Fruit fly (Drosophila melanogaster): ENCODE measurements around the gene CG14692.
A peak's percentile ranks its signal among the peaks of the same experiment; 100 is the strongest.

CG14692 gene

DNA sequence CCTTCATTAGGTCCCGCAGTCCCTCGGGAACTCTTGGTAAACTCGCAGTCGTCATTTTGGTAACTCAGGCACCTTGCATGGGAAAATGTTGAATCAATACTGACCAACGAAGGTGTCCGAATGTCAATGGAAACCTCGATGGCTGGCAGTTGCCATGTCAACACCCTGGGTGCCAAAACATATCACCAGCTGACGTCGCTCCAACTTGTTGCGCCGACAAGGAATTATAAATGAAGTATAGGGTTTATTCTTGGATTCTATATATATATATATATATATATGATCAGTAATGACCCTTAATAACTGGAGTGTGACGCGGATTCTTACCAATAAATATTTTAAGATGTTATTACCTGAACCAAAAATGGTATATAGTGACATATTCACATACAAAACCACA, at the start of gene CG14692:
CG14692 (minus strand) TSS at position 101 of the 400 bp plus-strand sequence.
- TF ChIP-seq dac (GFP tag; optimal IDR thresholded peaks at IDR 0.05): no peak
- TF ChIP-seq CG11902 (GFP tag; optimal IDR thresholded peaks at IDR 0.05): no peak
- no peak for TF ChIP-seq Eip78C (GFP tag)
- no peak for TF ChIP-seq fd85E (GFP tag; optimal IDR thresholded peaks at IDR 0.05)
- TF ChIP-seq achi (GFP tag; optimal IDR thresholded peaks at IDR 0.05): no peak
- no peak for TF ChIP-seq CG6854 (GFP tag; optimal IDR thresholded peaks at IDR 0.05)
- no peak for TF ChIP-seq Hr4 (GFP tag; optimal IDR thresholded peaks at IDR 0.05)
- TF ChIP-seq pdm3 (GFP tag; optimal IDR thresholded peaks at IDR 0.05): no peak
- no peak for TF ChIP-seq CG10631 (GFP tag; optimal IDR thresholded peaks at IDR 0.05)
- TF ChIP-seq CG9139 (GFP tag; optimal IDR thresholded peaks at IDR 0.05): no peak
- TF ChIP-seq OdsH (GFP tag; optimal IDR thresholded peaks at IDR 0.05): no peak
- no peak for TF ChIP-seq cyc (GFP tag; optimal IDR thresholded peaks at IDR 0.05)
- TF ChIP-seq Lpt (GFP tag; optimal IDR thresholded peaks at IDR 0.05): no peak
- no peak for TF ChIP-seq Eip93F (GFP tag; optimal IDR thresholded peaks at IDR 0.05)
- no peak for TF ChIP-seq CG6792 (GFP tag; optimal IDR thresholded peaks at IDR 0.05)
- no peak for TF ChIP-seq Ets96B (tag; optimal IDR thresholded peaks at IDR 0.05)
- TF ChIP-seq spab (GFP tag; optimal IDR thresholded peaks at IDR 0.05): no peak
- no peak for TF ChIP-seq eg (GFP tag; IDR thresholded peaks at IDR 0.05)

DNA sequence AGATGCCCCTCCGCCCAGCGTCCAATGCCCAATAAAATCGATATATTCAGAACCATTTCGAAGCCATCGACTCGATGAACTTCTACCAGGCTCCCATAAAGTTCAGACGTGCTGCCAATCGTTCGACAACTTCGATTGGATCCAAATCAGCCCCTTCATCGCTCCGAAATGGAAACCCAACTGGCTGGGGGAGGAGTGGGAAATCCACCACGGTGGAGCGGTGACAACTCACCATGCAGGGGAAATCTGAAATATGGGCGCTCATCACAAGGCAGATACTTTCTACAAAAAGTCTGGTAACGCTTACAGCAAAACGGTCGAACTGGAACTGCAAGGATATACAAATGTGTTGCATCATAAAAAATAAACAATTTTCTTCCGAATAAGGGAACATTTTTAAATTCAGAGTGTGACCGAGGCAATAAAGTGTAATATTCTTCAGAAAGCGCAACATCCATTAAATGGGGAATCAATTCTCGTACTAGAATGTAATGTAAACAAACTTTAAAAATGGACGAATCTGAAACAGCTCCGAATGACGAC, 48.5 kb upstream of the CG14692 start, which contains the start of gene CG4565:
CG4565 (plus strand) TSS at position 493 of the 543 bp plus-strand sequence.
- TF ChIP-seq Eip78C (GFP tag) (peak; percentile 24), fkh (GFP tag; optimal IDR thresholded peaks at IDR 0.05) (peak; percentile 49), Eip75B (GFP tag; optimal IDR thresholded peaks at IDR 0.05) (no peak)

DNA sequence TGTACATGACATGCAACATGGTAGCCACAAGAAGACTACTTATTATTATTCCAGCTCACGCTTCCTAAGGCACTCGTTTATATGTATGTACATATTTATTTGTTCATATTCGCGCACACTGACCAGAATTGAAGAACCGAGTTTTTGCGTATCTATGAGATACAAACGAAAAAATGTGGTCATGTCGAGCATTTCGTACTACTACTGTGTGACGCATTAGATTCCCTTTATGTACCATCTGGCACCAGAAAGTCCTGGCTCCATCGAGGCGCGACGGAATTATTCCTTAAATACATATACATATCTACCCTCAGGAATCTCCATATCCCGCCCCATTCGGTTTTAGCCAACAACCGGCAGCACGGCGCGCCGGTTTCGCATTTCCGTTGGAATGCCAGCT, 46.9 kb upstream of the CG14692 start:
- no peak for TF ChIP-seq net (GFP tag; optimal IDR thresholded peaks at IDR 0.05)
- no peak for TF ChIP-seq Ets96B (tag; optimal IDR thresholded peaks at IDR 0.05)
- TF ChIP-seq Eip78C (GFP tag): peak; percentile 5

DNA sequence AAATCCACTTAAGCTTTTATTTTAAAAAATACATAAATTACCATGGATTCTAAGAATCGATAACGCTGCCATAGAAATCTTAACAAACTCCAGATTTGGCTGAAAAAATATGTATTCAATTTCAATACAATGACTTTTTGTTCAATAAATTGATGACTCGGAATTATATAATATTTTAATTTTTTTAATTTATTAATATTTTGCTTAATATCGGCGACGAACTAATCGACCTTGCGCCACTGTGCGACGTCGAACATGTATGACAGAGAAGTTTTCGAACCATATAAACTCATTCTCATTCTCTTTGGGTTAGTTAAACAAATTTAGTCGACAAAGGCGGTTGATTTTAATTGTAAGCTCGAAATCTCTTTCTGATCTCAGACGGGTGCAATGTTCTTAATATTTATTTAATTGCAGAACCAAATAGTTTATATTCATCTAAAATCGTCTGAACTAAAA, 45.8 kb upstream of the CG14692 start, which contains the start of gene CG42394:
CG42394 (plus strand) TSS at position 311 of the 459 bp plus-strand sequence.
- peak; percentile 89 to 92 for TF ChIP-seq ss (GFP tag; optimal IDR thresholded peaks at IDR 0.05)
- TF ChIP-seq vri (GFP tag; optimal IDR thresholded peaks at IDR 0.05): peak; percentile 80
- peak; percentile 91 for TF ChIP-seq Met (GFP tag; optimal IDR thresholded peaks at IDR 0.05)
- peak; percentile 92 for TF ChIP-seq CG6854 (GFP tag; optimal IDR thresholded peaks at IDR 0.05)
- TF ChIP-seq cyc (GFP tag; optimal IDR thresholded peaks at IDR 0.05): peak; percentile 77
- peak; percentile 83 to 94 for TF ChIP-seq salr (GFP tag; optimal IDR thresholded peaks at IDR 0.05)
- peak; percentile 90 for TF ChIP-seq CG34406 (GFP tag; optimal IDR thresholded peaks at IDR 0.05)
- peak; percentile 88 for TF ChIP-seq CG9139 (GFP tag; optimal IDR thresholded peaks at IDR 0.05)
- peak; percentile 89 for TF ChIP-seq CG8632 (GFP tag; optimal IDR thresholded peaks at IDR 0.05)
- peak; percentile 90 for TF ChIP-seq acj6 (GFP tag; optimal IDR thresholded peaks at IDR 0.05)
- TF ChIP-seq Sox102F (GFP tag; optimal IDR thresholded peaks at IDR 0.05): peak; percentile 91
- TF ChIP-seq CG3919 (GFP tag; optimal IDR thresholded peaks at IDR 0.05): peak; percentile 95
- TF ChIP-seq svp (GFP tag): peak; percentile 93
- TF ChIP-seq lz (GFP tag; optimal IDR thresholded peaks at IDR 0.05): peak; percentile 83
- TF ChIP-seq Ets96B (tag; optimal IDR thresholded peaks at IDR 0.05): peak; percentile 98
- peak; percentile 96 for TF ChIP-seq CG8119 (GFP tag; IDR thresholded peaks at IDR 0.05)
- peak; percentile 92 for TF ChIP-seq topi (GFP tag; optimal IDR thresholded peaks at IDR 0.05)
- peak; percentile 86 for TF ChIP-seq Eip75B (GFP tag; optimal IDR thresholded peaks at IDR 0.05)
- peak; percentile 84 for TF ChIP-seq CG6792 (GFP tag; optimal IDR thresholded peaks at IDR 0.05)
- peak; percentile 92 for TF ChIP-seq net (GFP tag; optimal IDR thresholded peaks at IDR 0.05)
- peak; percentile 94 for TF ChIP-seq CG11762 (GFP tag; optimal IDR thresholded peaks at IDR 0.05; ENCODE audit: insufficient read depth)
- TF ChIP-seq CG8319 (GFP tag; optimal IDR thresholded peaks at IDR 0.05): peak; percentile 70
- peak; percentile 86 for TF ChIP-seq CG7368 (GFP tag; optimal IDR thresholded peaks at IDR 0.05)
- peak; percentile 93 for TF ChIP-seq CG11294 (GFP tag; IDR thresholded peaks at IDR 0.05)
- TF ChIP-seq CG11902 (GFP tag; optimal IDR thresholded peaks at IDR 0.05): peak; percentile 71
- TF ChIP-seq CG31627 (GFP tag; optimal IDR thresholded peaks at IDR 0.05): peak; percentile 77
- peak; percentile 95 for TF ChIP-seq spab (GFP tag; optimal IDR thresholded peaks at IDR 0.05)
- peak; percentile 96 for TF ChIP-seq CG16779 (tag; optimal IDR thresholded peaks at IDR 0.05)
- peak; percentile 94 for TF ChIP-seq Gug (GFP tag; IDR thresholded peaks at IDR 0.05)
- peak; percentile 95 for TF ChIP-seq eg (GFP tag; IDR thresholded peaks at IDR 0.05)
- TF ChIP-seq CG3032 (tag; optimal IDR thresholded peaks at IDR 0.05): peak; percentile 93
- peak; percentile 96 for TF ChIP-seq CG32006 (GFP tag; optimal IDR thresholded peaks at IDR 0.05)
- peak; percentile 90 for TF ChIP-seq Smox (GFP tag; optimal IDR thresholded peaks at IDR 0.05)
- peak; percentile 88 for TF ChIP-seq Sox14 (GFP tag; optimal IDR thresholded peaks at IDR 0.05)

Data from whole organism, prepupa.